Fruit fly (Drosophila melanogaster) whole organism, embryonic: ENCODE data around the gene CG13088.

Experiments
- Adf1 ChIP-seq: fragments of 200-800 bp; sonication (Bioruptor generic); IDR thresholded peaks from 2 replicates; pipeline ENCODE4 v1.3.6; 2022; ENCODE audit warnings: missing biosample characterization, missing genetic modification characterization
- Antp ChIP-seq: fragments of 200-800 bp; sonication (Bioruptor generic); optimal IDR thresholded peaks from 3 replicates; lab custom pipeline; 2016; ENCODE audit warnings: missing biosample characterization, missing genetic modification characterization
- CG10209 ChIP-seq: fragments of 200-800 bp; sonication (Bioruptor generic); optimal IDR thresholded peaks from 3 replicates; lab custom pipeline; 2017; ENCODE audit warnings: missing biosample characterization, mild to moderate bottlenecking, missing genetic modification characterization, missing genetic modification reagents
- CG11504 ChIP-seq: fragments of 200-800 bp; sonication (Bioruptor generic); optimal IDR thresholded peaks from 3 replicates; lab custom pipeline; 2019; ENCODE audit warnings: missing biosample characterization, mild to moderate bottlenecking, missing genetic modification characterization, moderate library complexity
- CG11723 ChIP-seq: fragments of 200-800 bp; sonication (Bioruptor generic); optimal IDR thresholded peaks from 2 replicates; lab custom pipeline; 2017; ENCODE audit warnings: missing biosample characterization, mild to moderate bottlenecking, missing genetic modification characterization
- CG12071 ChIP-seq: fragments of 200-800 bp; sonication (Bioruptor generic); optimal IDR thresholded peaks from 3 replicates; lab custom pipeline; 2018; ENCODE audit warnings: missing biosample characterization, mild to moderate bottlenecking, missing genetic modification characterization
- CG12104 ChIP-seq: fragments of 200-800 bp; sonication (Bioruptor generic); optimal IDR thresholded peaks from 3 replicates; lab custom pipeline; 2016; ENCODE audit warnings: missing biosample characterization, missing genetic modification characterization
- CG15601 ChIP-seq: fragments of 200-800 bp; sonication (Bioruptor generic); optimal IDR thresholded peaks from 3 replicates; lab custom pipeline; 2019; ENCODE audit warnings: missing biosample characterization, mild to moderate bottlenecking, missing genetic modification characterization, moderate library complexity
- CG3065 ChIP-seq: fragments of 200-800 bp; sonication (Bioruptor generic); optimal IDR thresholded peaks from 2 replicates; lab custom pipeline; 2016; ENCODE audit warnings: missing biosample characterization, missing genetic modification characterization
- CG3163 ChIP-seq: fragments of 200-800 bp; sonication (Bioruptor generic); optimal IDR thresholded peaks from 3 replicates; lab custom pipeline; 2016; ENCODE audit warnings: missing biosample characterization, missing genetic modification characterization
- CG32772 ChIP-seq: fragments of 200-800 bp; sonication (Bioruptor generic); IDR thresholded peaks from 2 replicates; pipeline ENCODE4 v1.3.6; 2022; ENCODE audit warnings: missing biosample characterization, missing genetic modification characterization
- CG3281 ChIP-seq: fragments of 200-800 bp; sonication (Bioruptor generic); optimal IDR thresholded peaks from 3 replicates; lab custom pipeline; 2017; ENCODE audit warnings: missing biosample characterization, mild to moderate bottlenecking, missing genetic modification characterization
- CG34376 ChIP-seq: fragments of 200-800 bp; sonication (Bioruptor generic); optimal IDR thresholded peaks from 2 replicates; lab custom pipeline; 2018; ENCODE audit warnings: missing biosample characterization, mild to moderate bottlenecking, missing genetic modification characterization
- CG3838 ChIP-seq: fragments of 200-800 bp; sonication (Bioruptor generic); optimal IDR thresholded peaks from 3 replicates; lab custom pipeline; 2016; ENCODE audit warnings: missing biosample characterization, missing genetic modification characterization
- CG42726 ChIP-seq: fragments of 200-800 bp; sonication (Bioruptor generic); IDR thresholded peaks from 2 replicates; pipeline ENCODE4 v1.3.6; 2022; ENCODE audit warnings: missing biosample characterization, missing genetic modification characterization; ENCODE audit not compliant: partially characterized antibody
- CG4328 ChIP-seq: fragments of 200-800 bp; sonication (Bioruptor generic); optimal IDR thresholded peaks from 3 replicates; lab custom pipeline; 2017; ENCODE audit warnings: missing biosample characterization, missing genetic modification reagents, missing genetic modification characterization
- CG43689 ChIP-seq: fragments of 200-800 bp; sonication (Bioruptor generic); IDR thresholded peaks from 2 replicates; pipeline ENCODE4 v1.3.6; 2022; ENCODE audit warnings: missing biosample characterization, missing genetic modification characterization
- CG4707 ChIP-seq: fragments of 200-800 bp; sonication (Bioruptor generic); optimal IDR thresholded peaks from 2 replicates; lab custom pipeline; 2018; ENCODE audit warnings: missing biosample characterization, mild to moderate bottlenecking, missing genetic modification characterization, moderate library complexity
- CG5245 ChIP-seq: fragments of 200-800 bp; sonication (Bioruptor generic); optimal IDR thresholded peaks from 3 replicates; lab custom pipeline; 2016; ENCODE audit warnings: missing biosample characterization, missing genetic modification characterization
- CG7928 ChIP-seq: fragments of 200-800 bp; sonication (Bioruptor generic); optimal IDR thresholded peaks from 2 replicates; lab custom pipeline; 2017; ENCODE audit warnings: missing biosample characterization, mild to moderate bottlenecking, missing genetic modification characterization
- CG9727 ChIP-seq: fragments of 200-800 bp; sonication (Bioruptor generic); optimal IDR thresholded peaks from 3 replicates; lab custom pipeline; 2017; ENCODE audit warnings: missing biosample characterization, mild to moderate bottlenecking, missing genetic modification characterization
- D19B ChIP-seq: fragments of 200-800 bp; sonication (Bioruptor generic); optimal IDR thresholded peaks from 2 replicates; lab custom pipeline; 2017; ENCODE audit warnings: missing biosample characterization, mild to moderate bottlenecking, missing genetic modification characterization
- E2f1 ChIP-seq: fragments of 200-800 bp; sonication (Bioruptor generic); IDR thresholded peaks from 2 replicates; pipeline ENCODE4 v1.3.6; 2022; ENCODE audit warnings: missing biosample characterization, missing genetic modification characterization
- H2.0 ChIP-seq: fragments of 200-800 bp; sonication (Bioruptor generic); IDR thresholded peaks from 2 replicates; pipeline ENCODE4 v1.3.6; 2022; ENCODE audit warnings: missing biosample characterization, missing genetic modification characterization
- Lim3 ChIP-seq: fragments of 200-800 bp; sonication (Bioruptor generic); IDR thresholded peaks from 2 replicates; pipeline ENCODE4 v1.3.6; 2022; ENCODE audit warnings: missing biosample characterization, missing genetic modification characterization
- MTF-1 ChIP-seq: fragments of 200-800 bp; sonication (Bioruptor generic); optimal IDR thresholded peaks from 2 replicates; lab custom pipeline; 2018; ENCODE audit warnings: missing biosample characterization, mild to moderate bottlenecking, missing genetic modification characterization, borderline replicate concordance
- Mad ChIP-seq: fragments of 200-800 bp; sonication (Bioruptor generic); optimal IDR thresholded peaks from 2 replicates; lab custom pipeline; 2016; ENCODE audit warnings: missing biosample characterization, missing genetic modification characterization
- Max ChIP-seq: fragments of 200-800 bp; sonication (Bioruptor generic); optimal IDR thresholded peaks from 2 replicates; lab custom pipeline; 2016; ENCODE audit warnings: missing biosample characterization, mild to moderate bottlenecking, missing genetic modification characterization
- Nf-YA ChIP-seq: fragments of 200-800 bp; sonication (Bioruptor generic); IDR thresholded peaks from 2 replicates; pipeline ENCODE4 v1.3.6; 2022; ENCODE audit warnings: missing biosample characterization, missing genetic modification characterization
- NfI ChIP-seq: fragments of 200-800 bp; sonication (Bioruptor generic); optimal IDR thresholded peaks from 3 replicates; lab custom pipeline; 2018; ENCODE audit warnings: missing biosample characterization, mild to moderate bottlenecking, missing genetic modification characterization, moderate library complexity
- Sry-β ChIP-seq: fragments of 200-800 bp; sonication (Bioruptor generic); optimal IDR thresholded peaks from 2 replicates; lab custom pipeline; 2018; ENCODE audit warnings: missing biosample characterization, mild to moderate bottlenecking, missing genetic modification characterization, moderate library complexity
- Vsx1 ChIP-seq: fragments of 200-800 bp; sonication (Bioruptor generic); optimal IDR thresholded peaks from 2 replicates; lab custom pipeline; 2017; ENCODE audit warnings: missing biosample characterization, mild to moderate bottlenecking, missing genetic modification characterization, missing genetic modification reagents
- aop ChIP-seq: fragments of 200-800 bp; sonication (Bioruptor generic); IDR thresholded peaks from 2 replicates; pipeline ENCODE4 v1.3.6; 2022; ENCODE audit warnings: missing biosample characterization, missing genetic modification characterization
- ato ChIP-seq: fragments of 200-800 bp; sonication (Bioruptor generic); IDR thresholded peaks from 2 replicates; pipeline ENCODE4 v1.3.6; 2022; ENCODE audit warnings: missing biosample characterization, missing genetic modification characterization; ENCODE audit not compliant: partially characterized antibody
- bowl ChIP-seq: fragments of 200-800 bp; sonication (Bioruptor generic); IDR thresholded peaks from 2 replicates; pipeline ENCODE4 v1.3.6; 2022; ENCODE audit warnings: missing biosample characterization, missing genetic modification characterization
- cad ChIP-seq: fragments of >200 bp; optimal IDR thresholded peaks from 2 replicates; lab custom pipeline; 2017; ENCODE audit warnings: missing biosample characterization, missing genetic modification characterization
- caup ChIP-seq: fragments of 200-800 bp; sonication (Bioruptor generic); optimal IDR thresholded peaks from 3 replicates; lab custom pipeline; 2017; ENCODE audit warnings: missing biosample characterization, mild to moderate bottlenecking, missing genetic modification characterization, moderate library complexity; ENCODE audit not compliant: severe bottlenecking
- dimm ChIP-seq: fragments of 200-800 bp; sonication (Bioruptor generic); IDR thresholded peaks from 2 replicates; pipeline ENCODE4 v1.3.6; 2022; ENCODE audit warnings: missing biosample characterization, missing genetic modification characterization
- fd102C ChIP-seq: fragments of 200-800 bp; sonication (Bioruptor generic); optimal IDR thresholded peaks from 2 replicates; lab custom pipeline; 2018; ENCODE audit warnings: missing biosample characterization, mild to moderate bottlenecking, missing genetic modification characterization, moderate library complexity
- gsb-n ChIP-seq: fragments of 200-800 bp; sonication (Bioruptor generic); optimal IDR thresholded peaks from 3 replicates; lab custom pipeline; 2018; ENCODE audit warnings: missing biosample characterization, mild to moderate bottlenecking, missing genetic modification characterization
- hth ChIP-seq: fragments of >200 bp; optimal IDR thresholded peaks from 2 replicates; lab custom pipeline; 2017; ENCODE audit warnings: inconsistent platforms
- kah ChIP-seq: fragments of 200-800 bp; sonication (Bioruptor generic); optimal IDR thresholded peaks from 2 replicates; lab custom pipeline; 2018; ENCODE audit warnings: missing biosample characterization, mild to moderate bottlenecking, missing genetic modification characterization
- ken ChIP-seq: fragments of 200-800 bp; sonication (Bioruptor generic); IDR thresholded peaks from 3 replicates; pipeline ENCODE4 v1.3.6; 2022; ENCODE audit warnings: missing biosample characterization, missing genetic modification characterization
- klu ChIP-seq: fragments of 200-800 bp; sonication (Bioruptor generic); IDR thresholded peaks from 2 replicates; pipeline ENCODE4 v1.3.6; 2022; ENCODE audit warnings: missing biosample characterization, missing genetic modification characterization
- phol ChIP-seq: fragments of 200-800 bp; sonication (Bioruptor generic); optimal IDR thresholded peaks from 3 replicates; lab custom pipeline; 2018; ENCODE audit warnings: missing biosample characterization, mild to moderate bottlenecking, missing genetic modification characterization, moderate library complexity
- repo ChIP-seq: fragments of 200-800 bp; sonication (Bioruptor generic); optimal IDR thresholded peaks from 2 replicates; lab custom pipeline; 2016; ENCODE audit warnings: missing biosample characterization, missing genetic modification characterization
- sens ChIP-seq: fragments of 200-800 bp; sonication (Bioruptor generic); peaks from one replicate; lab custom pipeline; 2016; ENCODE audit warnings: missing biosample characterization, missing genetic modification characterization
- sqz ChIP-seq: fragments of 200-800 bp; sonication (Bioruptor generic); optimal IDR thresholded peaks from 3 replicates; lab custom pipeline; 2018; ENCODE audit warnings: missing biosample characterization, mild to moderate bottlenecking, missing genetic modification characterization
- tll ChIP-seq, 2 experiments: fragments of 200-800 bp in 1 of 2; fragments of >200 bp in 1 of 2; sonication (Bioruptor generic) in 1 of 2; optimal IDR thresholded peaks; 2 replicates each; lab custom pipeline; 2017 to 2019; ENCODE audit warnings: missing biosample characterization in 2 of 2, missing genetic modification characterization in 2 of 2, mild to moderate bottlenecking in 1 of 2, moderate library complexity in 1 of 2
- trem ChIP-seq: fragments of 200-800 bp; optimal IDR thresholded peaks from 3 replicates; lab custom pipeline; 2019; ENCODE audit warnings: missing biosample characterization, mild to moderate bottlenecking, missing genetic modification characterization, moderate library complexity

Gene CG13088

dm6 chr2L:8461782-8462453 lies 26.9 kb upstream of the CG13088 start (continued):
- TF ChIP-seq CG11723 (GFP tag; lab: Kevin White, UChicago) (no peak), CG3281 (peak; percentile 52), CG7928 (GFP tag; lab: Kevin White, UChicago) (no peak), CG12104 (GFP tag; lab: Kevin White, UChicago) (no peak), Lim3 (GFP tag; lab: Robert Waterston, UW) (no peak), bowl (GFP tag; lab: Robert Waterston, UW) (no peak), gsb-n (no peak), repo (GFP tag; lab: Kevin White, UChicago) (no peak), CG5245 (GFP tag; lab: Kevin White, UChicago) (no peak), ato (GFP tag; lab: Robert Waterston, UW) (no peak), NfI (GFP tag; lab: Kevin White, UChicago) (peak; percentile 8), E2f1 (no peak), aop (GFP tag; lab: Robert Waterston, UW) (no peak), caup (peak; percentile 38), Vsx1 (GFP tag; lab: Kevin White, UChicago) (peak; percentile 3), CG9727 (peak; percentile 17), Nf-YA (GFP tag; lab: Robert Waterston, UW) (no peak), CG4707 (no peak), CG11504 (tag; lab: Kevin White, UChicago) (peak; percentile 45), CG3163 (GFP tag; lab: Kevin White, UChicago) (no peak), Mad (GFP tag; lab: Kevin White, UChicago) (no peak), CG4328 (GFP tag; lab: Kevin White, UChicago) (no peak), CG42726 (GFP tag; lab: Robert Waterston, UW) (no peak), CG15601 (tag; lab: Kevin White, UChicago) (no peak), CG12071 (GFP tag; lab: Kevin White, UChicago) (no peak), ken (GFP tag; lab: Robert Waterston, UW) (no peak), kah (no peak), D19B (GFP tag; lab: Kevin White, UChicago) (peak; percentile 11), fd102C (GFP tag; lab: Kevin White, UChicago) (no peak), Sry-β (GFP tag; lab: Kevin White, UChicago) (no peak), klu (GFP tag; lab: Robert Waterston, UW) (no peak), CG3838 (GFP tag; lab: Kevin White, UChicago) (no peak), sens (GFP tag; lab: Kevin White, UChicago) (peak; percentile 72), hth (lab: Kevin White, UChicago) (no peak), tll (GFP tag; optimal IDR thresholded peaks at IDR 0.05; lab: Kevin White, UChicago) (no peak), H2.0 (GFP tag; lab: Robert Waterston, UW) (no peak), dimm (GFP tag; lab: Robert Waterston, UW) (no peak), Adf1 (peak; percentile 38; the same call in 1 of the 2 replicates), cad (GFP tag; lab: Kevin White, UChicago) (no peak), CG3065 (GFP tag; lab: Kevin White, UChicago) (no peak), trem (no peak), CG43689 (GFP tag; lab: Robert Waterston, UW) (no peak), sqz (no peak), Antp (no peak), MTF-1 (GFP tag; lab: Kevin White, UChicago) (no peak), phol (tag; lab: Kevin White, UChicago) (peak; percentile 42), CG32772 (GFP tag; lab: Robert Waterston, UW) (no peak), CG34376 (GFP tag; lab: Kevin White, UChicago) (peak; percentile 85), CG10209 (GFP tag; lab: Kevin White, UChicago) (peak; percentile 33), Max (peak; percentile 14)
